Fruit fly (Drosophila melanogaster): ENCODE data around the gene Taf3.

Taf3 gene

dm6 chr4:445931-446526 lies 20.6 kb downstream of the Taf3 start (continued):
- TF ChIP-seq CG30020 (tag; optimal IDR thresholded peaks at IDR 0.05) (peak; percentile 47), kah (GFP tag; optimal IDR thresholded peaks at IDR 0.05) (peak; percentile 36), CG9797 (GFP tag; optimal IDR thresholded peaks at IDR 0.05) (no peak), CG6254 (GFP tag; optimal IDR thresholded peaks at IDR 0.05) (peak; percentile 89), CG10267 (tag; optimal IDR thresholded peaks at IDR 0.05) (peak; percentile 14), z (GFP tag; IDR thresholded peaks at IDR 0.05) (no peak), Dad (GFP tag; optimal IDR thresholded peaks at IDR 0.05) (no peak), stc (GFP tag; IDR thresholded peaks at IDR 0.05) (no peak), Sox100B (GFP tag; optimal IDR thresholded peaks at IDR 0.05) (peak; percentile 57), CG4820 (GFP tag; optimal IDR thresholded peaks at IDR 0.05) (no peak), sob (GFP tag; IDR thresholded peaks at IDR 0.05) (no peak), odd (GFP tag; optimal IDR thresholded peaks at IDR 0.05) (peak; percentile 67), CG17829 (tag; optimal IDR thresholded peaks at IDR 0.05) (peak; percentile 1), gfzf (GFP tag; optimal IDR thresholded peaks at IDR 0.05) (peak; percentile 7), MESR4 (GFP tag; optimal IDR thresholded peaks at IDR 0.05) (peak; percentile 92), PHDP (tag; optimal IDR thresholded peaks at IDR 0.05) (peak; percentile 2), sqz (GFP tag; optimal IDR thresholded peaks at IDR 0.05) (peak; percentile 80), Dfd (GFP tag; optimal IDR thresholded peaks at IDR 0.05) (no peak), pfk (GFP tag; optimal IDR thresholded peaks at IDR 0.05) (peak; percentile 72), nom (GFP tag; optimal IDR thresholded peaks at IDR 0.05) (peak; percentile 83), ttk (GFP tag; IDR thresholded peaks at IDR 0.05) (no peak), CG15696 (tag; optimal IDR thresholded peaks at IDR 0.05) (no peak), CG6854 (GFP tag; optimal IDR thresholded peaks at IDR 0.05) (peak; percentile 49), CG42726 (GFP tag; IDR thresholded peaks at IDR 0.05; ENCODE audit: partially characterized antibody) (no peak), Xbp1 (GFP tag; optimal IDR thresholded peaks at IDR 0.05) (no peak), CG8290 (GFP tag; optimal IDR thresholded peaks at IDR 0.05) (no peak), CG8290 (tag; optimal IDR thresholded peaks at IDR 0.05) (peak; percentile 5 to 12), CG1024 (GFP tag; IDR thresholded peaks at IDR 0.05) (peak; percentile 45; the same call in 1 of the 2 replicates), onecut (GFP tag; IDR thresholded peaks at IDR 0.05) (peak; percentile 100), eve (GFP tag; optimal IDR thresholded peaks at IDR 0.05) (peak in 1 of 2 experiments; percentile 80), CG6765 (GFP tag; optimal IDR thresholded peaks at IDR 0.05) (peak; percentile 68), CG1603 (tag; optimal IDR thresholded peaks at IDR 0.05) (peak; percentile 30), CG17385 (GFP tag; optimal IDR thresholded peaks at IDR 0.05) (peak; percentile 82), hkb (optimal IDR thresholded peaks at IDR 0.05) (no peak), hkb (GFP tag; IDR thresholded peaks at IDR 0.05) (0 out of 2 replicates have a peak, but pooled peaks have one; percentile 22), chm (GFP tag; IDR thresholded peaks at IDR 0.05) (no peak), CG8089 (GFP tag; optimal IDR thresholded peaks at IDR 0.05) (peak; percentile 1), pros (GFP tag; optimal IDR thresholded peaks at IDR 0.05) (peak; percentile 86), grau (tag; optimal IDR thresholded peaks at IDR 0.05) (no peak), Max (GFP tag; optimal IDR thresholded peaks at IDR 0.05) (peak; percentile 62), Meics (GFP tag; optimal IDR thresholded peaks at IDR 0.05) (no peak), CG6683 (GFP tag; optimal IDR thresholded peaks at IDR 0.05) (no peak), Sox102F (GFP tag; optimal IDR thresholded peaks at IDR 0.05) (no peak), CG7357 (GFP tag; IDR thresholded peaks at IDR 0.05) (no peak), CG2889 (GFP tag; IDR thresholded peaks at IDR 0.05) (no peak), dmrt99B (tag; optimal IDR thresholded peaks at IDR 0.05) (no peak), CG2202 (tag; optimal IDR thresholded peaks at IDR 0.05) (no peak), CG10431 (GFP tag; optimal IDR thresholded peaks at IDR 0.05) (peak; percentile 81), CG12391 (tag; optimal IDR thresholded peaks at IDR 0.05) (no peak), zfh2 (GFP tag; optimal IDR thresholded peaks at IDR 0.05) (no peak), CrebB (tag; optimal IDR thresholded peaks at IDR 0.05) (peak; percentile 65)
